Worm (Caenorhabditis elegans) whole organism, L1 larva: Measurements from ENCODE around the gene nhr-208.

Experiments
- C04F5.9 ChIP-seq: sonication (generic microtip); optimal IDR thresholded peaks from 2 replicates; lab custom pipeline; 2016; ENCODE audit warnings: missing genetic modification characterization, missing compliant biosample characterization
- aly-2 ChIP-seq: fragments of 150-350 bp; optimal IDR thresholded peaks from 2 replicates; lab custom pipeline; 2014; ENCODE audit warnings: missing biosample characterization, missing genetic modification characterization
- ama-1 ChIP-seq: fragments of 150-350 bp; optimal IDR thresholded peaks from 2 replicates; lab custom pipeline; 2014
- blmp-1 ChIP-seq: fragments of 150-350 bp; optimal IDR thresholded peaks from 2 replicates; lab custom pipeline; 2014; ENCODE audit warnings: missing biosample characterization, missing genetic modification characterization
- efl-1 ChIP-seq, 4 experiments: fragments of 150-350 bp; optimal IDR thresholded peaks in 3 of 4; peaks in 1 of 4; 1 replicate in 1 of 4; 2 replicates in 3 of 4; lab custom pipeline; 2014; ENCODE audit warnings: missing biosample characterization in 2 of 4, missing genetic modification characterization in 2 of 4, missing genetic modification reagents in 2 of 4
- egl-27 ChIP-seq, 2 experiments: fragments of 150-350 bp in 1 of 2; sonication (generic microtip); optimal IDR thresholded peaks; 3 replicates each; lab custom pipeline; 2017 to 2018; ENCODE audit warnings: missing biosample characterization in 2 of 2, missing genetic modification characterization in 2 of 2, missing genetic modification reagents in 2 of 2
- lin-13 ChIP-seq: fragments of 150-350 bp; optimal IDR thresholded peaks from 2 replicates; lab custom pipeline; 2014; ENCODE audit warnings: missing biosample characterization, missing genetic modification reagents, missing genetic modification characterization
- nhr-11 ChIP-seq: fragments of 150-350 bp; optimal IDR thresholded peaks from 2 replicates; lab custom pipeline; 2014; ENCODE audit warnings: missing biosample characterization, missing genetic modification characterization
- nhr-76 ChIP-seq: sonication (generic microtip); optimal IDR thresholded peaks from 2 replicates; lab custom pipeline; 2017; ENCODE audit warnings: missing biosample characterization, missing genetic modification characterization
- skn-1 ChIP-seq: fragments of 150-350 bp; optimal IDR thresholded peaks from 2 replicates; lab custom pipeline; 2014; ENCODE audit warnings: missing biosample characterization, missing genetic modification characterization
- unc-62 ChIP-seq: fragments of 150-350 bp; optimal IDR thresholded peaks from 2 replicates; lab custom pipeline; 2014; ENCODE audit warnings: missing biosample characterization, missing genetic modification reagents, missing genetic modification characterization
- unc-86 ChIP-seq: sonication (generic microtip); optimal IDR thresholded peaks from 2 replicates; lab custom pipeline; 2016; ENCODE audit warnings: missing genetic modification characterization, missing compliant biosample characterization
- zip-4 ChIP-seq: fragments of 200-800 bp; sonication (Bioruptor generic); optimal IDR thresholded peaks from 2 replicates; lab custom pipeline; 2018; ENCODE audit warnings: mild to moderate bottlenecking, missing genetic modification characterization, moderate library complexity, missing compliant biosample characterization
- ztf-11 ChIP-seq, 2 experiments: sonication (generic microtip); optimal IDR thresholded peaks; 2 replicates each; lab custom pipeline; 2016 to 2017; ENCODE audit warnings: missing genetic modification characterization in 2 of 2, missing biosample characterization in 1 of 2, missing compliant biosample characterization in 1 of 2

DNA sequence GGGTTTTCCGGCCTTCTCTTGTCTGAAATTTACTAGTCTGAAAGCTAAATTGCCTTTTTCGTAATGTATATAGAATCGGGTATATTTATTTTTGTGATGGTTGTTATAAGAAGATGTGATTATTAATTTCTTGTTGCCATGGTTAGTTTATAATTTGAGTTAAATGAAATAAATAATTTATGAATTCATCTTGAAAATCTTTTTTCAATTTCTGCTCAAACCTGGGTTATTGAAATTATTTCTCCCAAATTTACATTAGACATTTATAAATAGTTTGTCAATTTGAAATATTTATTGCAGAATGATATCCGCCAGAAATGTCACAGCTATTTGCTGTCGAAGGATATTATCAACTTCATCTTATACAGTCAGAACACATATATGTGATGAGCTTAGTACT lies 45.7 kb upstream of the nhr-208 start, which contains the start of gene dars-2:
- no peak for TF ChIP-seq unc-86 (tag; lab: Kevin White, UChicago)
- TF ChIP-seq skn-1 (tag; lab: Kevin White, UChicago): no peak
- TF ChIP-seq aly-2 (tag; lab: Kevin White, UChicago): no peak
- no peak for TF ChIP-seq nhr-11
- no peak for TF ChIP-seq ama-1
- no peak for TF ChIP-seq ztf-11 (tag; optimal IDR thresholded peaks at IDR 0.05; lab: Kevin White, UChicago)
- no peak for TF ChIP-seq zip-4 (GFP tag; lab: Kevin White, UChicago)
- TF ChIP-seq nhr-76 (tag; lab: Kevin White, UChicago): no peak
- TF ChIP-seq efl-1 (optimal IDR thresholded peaks at IDR 0.05; lab: Kevin White, UChicago): no peak
- TF ChIP-seq efl-1 (GFP tag; optimal IDR thresholded peaks at IDR 0.05 in 1 of 2; lab: Kevin White, UChicago): no peak
- no peak for TF ChIP-seq C04F5.9 (tag; lab: Kevin White, UChicago)
- no peak for TF ChIP-seq lin-13 (GFP tag; lab: Kevin White, UChicago)
- TF ChIP-seq unc-62: no peak
- no peak for TF ChIP-seq blmp-1 (tag; lab: Kevin White, UChicago)
- no peak for TF ChIP-seq egl-27 (tag; optimal IDR thresholded peaks at IDR 0.05; lab: Kevin White, UChicago)
